Fruit fly (Drosophila melanogaster) whole organism, embryonic: ENCODE measurements around the gene slif.
A peak's percentile ranks its signal among the peaks of the same experiment; 100 is the strongest.

Experiments
- ATbp ChIP-seq: fragments of 200-800 bp; sonication (Bioruptor generic); optimal IDR thresholded peaks from 2 replicates; lab custom pipeline; 2017; ENCODE audit warnings: missing biosample characterization, mild to moderate bottlenecking, missing genetic modification characterization, missing genetic modification reagents
- Atf3 ChIP-seq: fragments of 200-800 bp; sonication (Bioruptor generic); optimal IDR thresholded peaks from 3 replicates; lab custom pipeline; 2016; ENCODE audit warnings: missing biosample characterization, missing genetic modification characterization
- CG10267 ChIP-seq: fragments of 200-800 bp; sonication (Bioruptor generic); optimal IDR thresholded peaks from 2 replicates; lab custom pipeline; 2018; ENCODE audit warnings: missing biosample characterization, mild to moderate bottlenecking, missing genetic modification characterization, moderate library complexity
- CG10321 ChIP-seq: fragments of 200-800 bp; sonication (Bioruptor generic); IDR thresholded peaks from 2 replicates; pipeline ENCODE4 v1.3.6; 2022; ENCODE audit warnings: missing biosample characterization, missing genetic modification characterization
- CG10565 ChIP-seq: fragments of 200-800 bp; sonication (Bioruptor generic); optimal IDR thresholded peaks from 3 replicates; lab custom pipeline; 2016; ENCODE audit warnings: missing biosample characterization, mild to moderate bottlenecking, missing genetic modification characterization
- CG12299 ChIP-seq: fragments of 200-800 bp; sonication (Bioruptor generic); optimal IDR thresholded peaks from 2 replicates; lab custom pipeline; 2018; ENCODE audit warnings: missing biosample characterization, mild to moderate bottlenecking, missing genetic modification characterization
- CG13894 ChIP-seq: fragments of 200-800 bp; sonication (Bioruptor generic); optimal IDR thresholded peaks from 3 replicates; lab custom pipeline; 2018; ENCODE audit warnings: missing biosample characterization, mild to moderate bottlenecking, missing genetic modification characterization, moderate library complexity
- CG15514 ChIP-seq: fragments of 200-800 bp; sonication (Bioruptor generic); optimal IDR thresholded peaks from 3 replicates; lab custom pipeline; 2017; ENCODE audit warnings: missing biosample characterization, missing genetic modification characterization, mild to moderate bottlenecking, moderate library complexity, missing genetic modification reagents
- CG17186 ChIP-seq: fragments of 200-800 bp; sonication (Bioruptor generic); optimal IDR thresholded peaks from 3 replicates; lab custom pipeline; 2017; ENCODE audit warnings: missing biosample characterization, missing genetic modification reagents, missing genetic modification characterization
- CG17612 ChIP-seq: fragments of 200-800 bp; sonication (Bioruptor generic); IDR thresholded peaks from 2 replicates; pipeline ENCODE4 v1.3.6; 2022; ENCODE audit warnings: missing biosample characterization, missing genetic modification characterization
- CG17912 ChIP-seq: fragments of 200-800 bp; sonication (Bioruptor generic); optimal IDR thresholded peaks from 2 replicates; lab custom pipeline; 2018; ENCODE audit warnings: missing biosample characterization, mild to moderate bottlenecking, missing genetic modification characterization
- CG2120 ChIP-seq: fragments of 200-800 bp; sonication (Bioruptor generic); optimal IDR thresholded peaks from 3 replicates; lab custom pipeline; 2016; ENCODE audit warnings: missing biosample characterization, missing genetic modification characterization
- CG31441 ChIP-seq: fragments of 200-800 bp; sonication (Bioruptor generic); IDR thresholded peaks from 2 replicates; pipeline ENCODE4 v1.3.6; 2022; ENCODE audit warnings: missing biosample characterization, missing genetic modification characterization
- CG4360 ChIP-seq: fragments of 200-800 bp; sonication (Bioruptor generic); IDR thresholded peaks from 2 replicates; pipeline ENCODE4 v1.3.6; 2022; ENCODE audit warnings: missing biosample characterization, missing genetic modification characterization
- CG6689 ChIP-seq: fragments of 200-800 bp; sonication (Bioruptor generic); IDR thresholded peaks from 2 replicates; pipeline ENCODE4 v1.3.6; 2022; ENCODE audit warnings: missing biosample characterization, missing genetic modification characterization
- CG9437 ChIP-seq: fragments of 200-800 bp; sonication (Bioruptor generic); optimal IDR thresholded peaks from 2 replicates; lab custom pipeline; 2018; ENCODE audit warnings: missing biosample characterization, mild to moderate bottlenecking, missing genetic modification characterization
- CG9797 ChIP-seq: fragments of 200-800 bp; sonication (Bioruptor generic); optimal IDR thresholded peaks from 3 replicates; lab custom pipeline; 2018; ENCODE audit warnings: missing biosample characterization, mild to moderate bottlenecking, missing genetic modification characterization
- CHES-1-like ChIP-seq: fragments of 200-800 bp; sonication (Bioruptor generic); optimal IDR thresholded peaks from 2 replicates; lab custom pipeline; 2016; ENCODE audit warnings: missing biosample characterization, missing genetic modification characterization
- Dp ChIP-seq: fragments of 200-800 bp; sonication (Bioruptor generic); optimal IDR thresholded peaks from 2 replicates; lab custom pipeline; 2018; ENCODE audit warnings: missing biosample characterization, mild to moderate bottlenecking, missing genetic modification characterization, moderate library complexity
- Drgx ChIP-seq: fragments of 200-800 bp; sonication (Bioruptor generic); IDR thresholded peaks from 2 replicates; pipeline ENCODE4 v1.3.6; 2022; ENCODE audit warnings: missing biosample characterization, missing genetic modification characterization
- HmgD ChIP-seq: fragments of 200-800 bp; sonication (Bioruptor generic); optimal IDR thresholded peaks from 3 replicates; lab custom pipeline; 2016; ENCODE audit warnings: missing biosample characterization, missing genetic modification characterization
- Hmx ChIP-seq: fragments of 200-800 bp; sonication (Bioruptor generic); optimal IDR thresholded peaks from 2 replicates; lab custom pipeline; 2016; ENCODE audit warnings: missing biosample characterization, missing genetic modification characterization
- Poxn ChIP-seq: fragments of 200-800 bp; sonication (Bioruptor generic); IDR thresholded peaks from 2 replicates; pipeline ENCODE4 v1.3.6; 2022; ENCODE audit warnings: missing biosample characterization, missing genetic modification characterization
- aop ChIP-seq: fragments of 200-800 bp; sonication (Bioruptor generic); IDR thresholded peaks from 2 replicates; pipeline ENCODE4 v1.3.6; 2022; ENCODE audit warnings: missing biosample characterization, missing genetic modification characterization
- ara ChIP-seq: fragments of 200-800 bp; sonication (Bioruptor generic); IDR thresholded peaks from 2 replicates; pipeline ENCODE4 v1.3.6; 2022; ENCODE audit warnings: missing biosample characterization, missing genetic modification characterization
- chif ChIP-seq, 2 experiments: fragments of 200-800 bp; sonication (Bioruptor generic); optimal IDR thresholded peaks; 3 replicates each; lab custom pipeline; 2016; ENCODE audit warnings: missing biosample characterization in 2 of 2, missing genetic modification characterization in 2 of 2
- ci ChIP-seq: fragments of 200-800 bp; sonication (Bioruptor generic); IDR thresholded peaks from 3 replicates; pipeline ENCODE4 v1.3.6; 2022; ENCODE audit warnings: missing biosample characterization, missing genetic modification characterization
- dati ChIP-seq: fragments of 200-800 bp; sonication (Bioruptor generic); IDR thresholded peaks from 2 replicates; pipeline ENCODE4 v1.3.6; 2022; ENCODE audit warnings: missing biosample characterization, missing genetic modification characterization
- ewg ChIP-seq: fragments of 200-800 bp; sonication (Bioruptor generic); optimal IDR thresholded peaks from 3 replicates; lab custom pipeline; 2017; ENCODE audit warnings: mild to moderate bottlenecking, missing biosample characterization, missing genetic modification reagents, missing genetic modification characterization
- exex ChIP-seq: fragments of 200-800 bp; sonication (Bioruptor generic); optimal IDR thresholded peaks from 4 replicates; lab custom pipeline; 2018; ENCODE audit warnings: missing biosample characterization, mild to moderate bottlenecking, missing genetic modification characterization, moderate library complexity
- gfzf ChIP-seq: fragments of 200-800 bp; sonication (Bioruptor generic); optimal IDR thresholded peaks from 2 replicates; lab custom pipeline; 2016; ENCODE audit warnings: missing biosample characterization, mild to moderate bottlenecking, missing genetic modification characterization, moderate library complexity
- gsb ChIP-seq: fragments of 200-800 bp; sonication (Bioruptor generic); IDR thresholded peaks from 2 replicates; pipeline ENCODE4 v1.3.6; 2022; ENCODE audit warnings: missing biosample characterization, missing genetic modification characterization
- kni ChIP-seq: fragments of 200-800 bp; sonication (Bioruptor generic); optimal IDR thresholded peaks from 3 replicates; lab custom pipeline; 2017; ENCODE audit warnings: mild to moderate bottlenecking, missing biosample characterization, missing genetic modification reagents, missing genetic modification characterization
- lab ChIP-seq: fragments of 200-800 bp; sonication (Bioruptor generic); optimal IDR thresholded peaks from 3 replicates; lab custom pipeline; 2017; ENCODE audit warnings: missing biosample characterization, missing genetic modification characterization, mild to moderate bottlenecking, moderate library complexity, missing genetic modification reagents
- lov ChIP-seq, 2 experiments: fragments of 200-800 bp in 1 of 2; fragments of >200 bp in 1 of 2; sonication (Bioruptor generic) in 1 of 2; IDR thresholded peaks in 1 of 2; optimal IDR thresholded peaks in 1 of 2; 2 replicates in 1 of 2; 3 replicates in 1 of 2; pipeline versions ENCODE4 v1.3.6 to Lab custom; 2017 to 2022; ENCODE audit warnings: missing biosample characterization in 1 of 2, missing genetic modification characterization in 1 of 2
- mirr ChIP-seq: fragments of 200-800 bp; sonication (Bioruptor generic); optimal IDR thresholded peaks from 3 replicates; lab custom pipeline; 2018; ENCODE audit warnings: missing biosample characterization, mild to moderate bottlenecking, missing genetic modification characterization
- nerfin-2 ChIP-seq: fragments of 200-800 bp; sonication (Bioruptor generic); IDR thresholded peaks from 2 replicates; pipeline ENCODE4 v1.3.6; 2022; ENCODE audit warnings: missing biosample characterization, missing genetic modification characterization; ENCODE audit not compliant: partially characterized antibody
- peb ChIP-seq: fragments of 200-800 bp; sonication (Bioruptor generic); IDR thresholded peaks from 2 replicates; pipeline ENCODE4 v1.3.6; 2022; ENCODE audit warnings: missing biosample characterization, missing genetic modification characterization
- pho ChIP-seq: fragments of 200-800 bp; sonication (Bioruptor generic); optimal IDR thresholded peaks from 2 replicates; lab custom pipeline; 2016; ENCODE audit warnings: missing biosample characterization, missing genetic modification characterization
- seq ChIP-seq: fragments of 200-800 bp; sonication (Bioruptor generic); IDR thresholded peaks from 2 replicates; pipeline ENCODE4 v1.3.6; 2022; ENCODE audit warnings: missing biosample characterization, missing genetic modification characterization
- sob ChIP-seq: fragments of 200-800 bp; sonication (Bioruptor generic); IDR thresholded peaks from 2 replicates; pipeline ENCODE4 v1.3.6; 2022; ENCODE audit warnings: missing biosample characterization, missing genetic modification characterization
- tgo ChIP-seq: fragments of 200-800 bp; sonication (Bioruptor generic); IDR thresholded peaks from 3 replicates; pipeline ENCODE4 v1.3.6; 2022; ENCODE audit warnings: missing biosample characterization, missing genetic modification characterization
- tin ChIP-seq: fragments of 200-800 bp; sonication (Bioruptor generic); optimal IDR thresholded peaks from 3 replicates; lab custom pipeline; 2016; ENCODE audit warnings: missing biosample characterization, missing genetic modification characterization
- tio ChIP-seq: fragments of 200-800 bp; sonication (Bioruptor generic); optimal IDR thresholded peaks from 2 replicates; lab custom pipeline; 2017; ENCODE audit warnings: missing biosample characterization, missing genetic modification characterization, inconsistent platforms
- toy ChIP-seq: fragments of 200-800 bp; sonication (Bioruptor generic); IDR thresholded peaks from 2 replicates; pipeline ENCODE4 v1.3.6; 2022; ENCODE audit warnings: missing biosample characterization, missing genetic modification characterization
- trh ChIP-seq: fragments of 200-800 bp; sonication (Bioruptor generic); optimal IDR thresholded peaks from 2 replicates; lab custom pipeline; 2016; ENCODE audit warnings: missing biosample characterization, missing genetic modification characterization
- vvl ChIP-seq: fragments of 200-800 bp; sonication (Bioruptor generic); IDR thresholded peaks from 2 replicates; pipeline ENCODE4 v1.3.6; 2022; ENCODE audit warnings: missing biosample characterization, missing genetic modification characterization
- wdn ChIP-seq: fragments of 200-800 bp; sonication (Bioruptor generic); IDR thresholded peaks from 2 replicates; pipeline ENCODE4 v1.3.6; 2022; ENCODE audit warnings: missing biosample characterization, missing genetic modification characterization

slif gene

DNA sequence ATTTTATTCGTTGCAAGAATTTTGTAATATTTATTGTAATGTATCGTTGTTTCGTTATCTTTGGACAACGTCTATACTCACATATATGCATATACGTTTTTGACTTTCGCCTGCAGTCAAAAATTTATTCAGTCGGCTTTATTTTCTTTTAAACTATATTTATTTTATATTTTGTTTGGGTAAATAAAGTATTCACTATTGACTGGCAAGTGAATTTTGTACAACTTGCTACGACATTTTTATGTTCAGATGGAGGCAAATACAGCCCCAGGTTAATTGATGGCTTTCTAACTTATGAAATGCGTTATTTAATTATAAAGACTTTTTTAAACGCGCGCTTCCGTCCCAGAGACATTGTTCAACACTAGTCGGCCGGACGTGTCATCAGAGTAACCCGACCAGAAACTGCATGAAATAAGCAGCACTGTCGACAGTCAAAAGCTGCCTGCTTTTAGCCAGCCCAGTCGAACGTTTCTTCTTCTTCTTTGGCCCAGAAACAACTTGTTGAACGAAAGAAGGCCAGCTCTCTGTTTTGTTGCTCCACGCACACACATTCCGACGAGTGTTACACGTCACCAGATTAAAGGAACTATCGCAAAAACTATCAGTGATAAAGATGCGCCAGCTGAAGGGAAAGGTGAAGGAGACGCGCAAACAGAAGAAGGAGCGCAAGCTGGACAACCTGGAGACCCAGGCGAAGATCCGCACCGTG, 17.3 kb upstream of the slif start, which contains the start of gene CG33169 (continued):
- TF ChIP-seq CG15514 (GFP tag; lab: Kevin White, UChicago), result peak; percentile 91
- TF ChIP-seq ewg, result peak; percentile 85
- peak; percentile 90 for TF ChIP-seq CG17912 (GFP tag; lab: Kevin White, UChicago)
- TF ChIP-seq CG2120, result peak; percentile 91
- no peak for TF ChIP-seq nerfin-2
- TF ChIP-seq wdn (GFP tag; lab: Robert Waterston, UW), result peak; percentile 79
- TF ChIP-seq gfzf (GFP tag; lab: Kevin White, UChicago), result peak; percentile 51
- no peak for TF ChIP-seq Poxn (GFP tag; lab: Robert Waterston, UW)
- TF ChIP-seq Dp (GFP tag; lab: Kevin White, UChicago), result peak; percentile 100
- TF ChIP-seq tio (GFP tag; lab: Kevin White, UChicago), result peak; percentile 29
- TF ChIP-seq mirr (GFP tag; lab: Kevin White, UChicago), result peak; percentile 94
- peak; percentile 61; the same call in 1 of the 2 replicates for TF ChIP-seq CG4360 (GFP tag; lab: Robert Waterston, UW)
- TF ChIP-seq kni (GFP tag; lab: Kevin White, UChicago), result peak; percentile 79
- TF ChIP-seq CG17186 (GFP tag; lab: Kevin White, UChicago), result peak; percentile 90
- peak; percentile 82 for TF ChIP-seq tgo
- TF ChIP-seq Atf3, result peak; percentile 96
- no peak for TF ChIP-seq seq (GFP tag; lab: Robert Waterston, UW)
- 0 out of 2 replicates have a peak, but pooled peaks have one; percentile 58 for TF ChIP-seq CG6689 (GFP tag; lab: Robert Waterston, UW)
- peak; percentile 65 for TF ChIP-seq trh (GFP tag; lab: Kevin White, UChicago)
- TF ChIP-seq Hmx (GFP tag; lab: Kevin White, UChicago), result no peak
- peak; percentile 75 to 77 for TF ChIP-seq chif (GFP tag; optimal IDR thresholded peaks at IDR 0.05; lab: Kevin White, UChicago)
- no peak for TF ChIP-seq lov (optimal IDR thresholded peaks at IDR 0.05; lab: Kevin White, UChicago)
- TF ChIP-seq lov (GFP tag; IDR thresholded peaks at IDR 0.05; lab: Robert Waterston, UW), result 0 out of 3 replicates have a peak, but pooled peaks have one; percentile 71
- TF ChIP-seq vvl, result peak; percentile 91
- TF ChIP-seq CG10321 (GFP tag; lab: Robert Waterston, UW), result peak; percentile 56; the same call in 1 of the 2 replicates
- TF ChIP-seq HmgD (GFP tag; lab: Kevin White, UChicago), result peak; percentile 98
- TF ChIP-seq CG9437 (GFP tag; lab: Kevin White, UChicago), result peak; percentile 12
- peak; percentile 88 for TF ChIP-seq CG17612
- TF ChIP-seq gsb (GFP tag; lab: Robert Waterston, UW), result peak; percentile 78
- TF ChIP-seq ATbp, result peak; percentile 67
- peak; percentile 79 for TF ChIP-seq tin
- peak; percentile 41; the same call in 1 of the 2 replicates for TF ChIP-seq Drgx (GFP tag; lab: Robert Waterston, UW)
- peak; percentile 99 for TF ChIP-seq CG10267 (tag; lab: Kevin White, UChicago)
- TF ChIP-seq aop (GFP tag; lab: Robert Waterston, UW), result peak; percentile 35; the same call in 1 of the 2 replicates
- TF ChIP-seq toy (GFP tag; lab: Robert Waterston, UW), result peak; percentile 50; the same call in 1 of the 2 replicates
- TF ChIP-seq CG13894 (tag; lab: Kevin White, UChicago), result peak; percentile 93
- TF ChIP-seq CG31441 (GFP tag; lab: Robert Waterston, UW), result peak; percentile 56; the same call in 1 of the 2 replicates
- peak; percentile 82 for TF ChIP-seq ara
- peak; percentile 67 for TF ChIP-seq peb (GFP tag; lab: Robert Waterston, UW)
- no peak for TF ChIP-seq CG10565 (GFP tag; lab: Kevin White, UChicago)
- peak; percentile 92 for TF ChIP-seq ci (GFP tag; lab: Robert Waterston, UW)
- peak; percentile 50 for TF ChIP-seq CG9797 (GFP tag; lab: Kevin White, UChicago)
- no peak for TF ChIP-seq exex (tag; lab: Kevin White, UChicago)
- TF ChIP-seq pho (GFP tag; lab: Kevin White, UChicago), result peak; percentile 91
- TF ChIP-seq lab, result peak; percentile 92
- TF ChIP-seq CHES-1-like (GFP tag; lab: Kevin White, UChicago), result peak; percentile 95
- TF ChIP-seq CG12299 (tag; lab: Kevin White, UChicago), result peak; percentile 63
- TF ChIP-seq dati (GFP tag; lab: Robert Waterston, UW), result peak; percentile 46; the same call in 1 of the 2 replicates
- TF ChIP-seq sob, result peak; percentile 98
